Fruit fly (Drosophila melanogaster): ENCODE measurements around the gene Nrd1.

- TF ChIP-seq CG8478 (optimal IDR thresholded peaks at IDR 0.05) (no peak), CTCF (optimal IDR thresholded peaks at IDR 0.05) (no peak)
These were observed 51.3 kb downstream of the Nrd1 start for dm6 chrX:11817183-11817972.
